Worm (Caenorhabditis elegans): Measurements from ENCODE around the gene R11F4.1.

ce11 chrII:4082754-4083153 is 9.0 kb upstream of the R11F4.1 start, which contains the start of gene R11F4.2:
- no peak for TF ChIP-seq ets-7 (tag; optimal IDR thresholded peaks at IDR 0.05)
- no peak for TF ChIP-seq hnd-1 (tag; optimal IDR thresholded peaks at IDR 0.05)
- TF ChIP-seq ama-1 (optimal IDR thresholded peaks at IDR 0.05) = no peak
- no peak for TF ChIP-seq pes-1 (GFP tag; IDR thresholded peaks at IDR 0.05)
- TF ChIP-seq scrt-1 (GFP tag; IDR thresholded peaks at IDR 0.05) = no peak
- TF ChIP-seq hmg-4 (GFP tag; optimal IDR thresholded peaks at IDR 0.05) = no peak
- TF ChIP-seq flt-1 (GFP tag; IDR thresholded peaks at IDR 0.05) = no peak
- no peak for TF ChIP-seq hmbx-1 (tag; optimal IDR thresholded peaks at IDR 0.05)
- TF ChIP-seq tra-4 (tag; optimal IDR thresholded peaks at IDR 0.05) = no peak
- TF ChIP-seq sea-1 (GFP tag; conservative IDR thresholded peaks at IDR 0.05) = no peak
- no peak for TF ChIP-seq tbx-37 (GFP tag; conservative IDR thresholded peaks at IDR 0.05)
- TF ChIP-seq ceh-13 (GFP tag; optimal IDR thresholded peaks at IDR 0.05) = no peak

Data from whole organism, early embryonic.